Fruit fly (Drosophila melanogaster) whole organism, wandering third instar larva: ENCODE results near the gene CG31161.

ENCODE experiments used
- CrebA ChIP-seq: fragments of 200-800 bp; sonication (Bioruptor generic); optimal IDR thresholded peaks from 2 replicates; lab custom pipeline; 2016; ENCODE audit warnings: missing biosample characterization, mild to moderate bottlenecking, missing genetic modification characterization, borderline replicate concordance
- GATAd ChIP-seq: sonication (Bioruptor generic); optimal IDR thresholded peaks from 2 replicates; lab custom pipeline; 2016; ENCODE audit warnings: missing biosample characterization, missing genetic modification characterization
- Jra ChIP-seq: sonication (Bioruptor generic); optimal IDR thresholded peaks from 2 replicates; lab custom pipeline; 2016; ENCODE audit warnings: missing biosample characterization, missing genetic modification characterization
- dl ChIP-seq, 2 experiments: fragments of 175-275, 200-275 bp in 1 of 2; fragments of 200-275 bp in 1 of 2; sonication (Bioruptor generic); optimal IDR thresholded peaks; lab custom pipeline; 2018; ENCODE audit warnings: mild to moderate bottlenecking in 2 of 2, missing biosample characterization in 2 of 2, missing genetic modification characterization in 2 of 2, moderate library complexity in 2 of 2; ENCODE audit not compliant: partially characterized antibody in 2 of 2, insufficient read depth in 1 of 2
- dsf ChIP-seq: sonication (Bioruptor generic); optimal IDR thresholded peaks from 2 replicates; lab custom pipeline; 2016; ENCODE audit warnings: missing biosample characterization, missing genetic modification characterization, borderline replicate concordance
- jim ChIP-seq: fragments of 175-275, 200-325 bp; sonication (Bioruptor generic); optimal IDR thresholded peaks from 2 replicates; lab custom pipeline; 2016; ENCODE audit warnings: missing biosample characterization, mild to moderate bottlenecking, missing genetic modification characterization
- psq ChIP-seq: fragments of 200-800 bp; sonication (Bioruptor generic); optimal IDR thresholded peaks from 3 replicates; lab custom pipeline; 2017; ENCODE audit warnings: missing biosample characterization, mild to moderate bottlenecking, missing genetic modification characterization, moderate library complexity

dm6 chr3R:22634549-22635410 lies 18.5 kb downstream of the CG31161 start:
- no peak for TF ChIP-seq GATAd
- no peak for TF ChIP-seq Jra
- TF ChIP-seq dsf (GFP tag; lab: Kevin White, UChicago): no peak
- no peak for TF ChIP-seq jim (GFP tag; lab: Kevin White, UChicago)
- TF ChIP-seq psq (GFP tag; lab: Kevin White, UChicago): no peak
- no peak for TF ChIP-seq CrebA
- no peak for TF ChIP-seq dl (GFP tag; optimal IDR thresholded peaks at IDR 0.05; lab: Kevin White, UChicago; ENCODE audit: insufficient read depth in 1 of 2, partially characterized antibody in 2 of 2)
